Worm (Caenorhabditis elegans) whole organism, late embryonic: ENCODE data around the gene K02A6.2.
A peak's percentile ranks its signal among the peaks of the same experiment; 100 is the strongest.

ENCODE experiments used
- C08G9.2 ChIP-seq: sonication (generic microtip); optimal IDR thresholded peaks from 2 replicates; lab custom pipeline; 2016; ENCODE audit warnings: mild to moderate bottlenecking, missing genetic modification characterization, moderate library complexity, missing compliant biosample characterization
- C38D4.7 ChIP-seq: fragments of 200-800 bp; sonication (Bioruptor generic); optimal IDR thresholded peaks from 2 replicates; lab custom pipeline; 2018; ENCODE audit warnings: mild to moderate bottlenecking, missing genetic modification characterization, moderate library complexity, missing compliant biosample characterization
- K09A11.1 ChIP-seq: sonication (generic microtip); optimal IDR thresholded peaks from 2 replicates; lab custom pipeline; 2017; ENCODE audit warnings: antibody characterized with exemption, mild to moderate bottlenecking, missing genetic modification characterization, missing compliant biosample characterization; ENCODE audit not compliant: insufficient read depth
- Y22D7AL.16 ChIP-seq: sonication (generic microtip); optimal IDR thresholded peaks from 2 replicates; lab custom pipeline; 2016; ENCODE audit warnings: missing genetic modification characterization, missing compliant biosample characterization
- ahr-1 ChIP-seq: sonication (generic microtip); optimal IDR thresholded peaks from 2 replicates; lab custom pipeline; 2016; ENCODE audit warnings: missing genetic modification characterization, missing compliant biosample characterization
- ceh-18 ChIP-seq: sonication (generic microtip); optimal IDR thresholded peaks from 2 replicates; lab custom pipeline; 2016; ENCODE audit warnings: missing genetic modification characterization, missing compliant biosample characterization
- ceh-22 ChIP-seq: sonication (generic microtip); optimal IDR thresholded peaks from 2 replicates; lab custom pipeline; 2017; ENCODE audit warnings: missing biosample characterization, missing genetic modification characterization
- ceh-24 ChIP-seq: sonication (generic microtip); optimal IDR thresholded peaks from 2 replicates; lab custom pipeline; 2016; ENCODE audit warnings: mild to moderate bottlenecking, missing genetic modification characterization, missing compliant biosample characterization
- ceh-30 ChIP-seq: fragments of 150-350 bp; optimal IDR thresholded peaks from 2 replicates; lab custom pipeline; 2014; ENCODE audit warnings: missing biosample characterization, missing genetic modification characterization
- ceh-34 ChIP-seq: sonication (generic microtip); optimal IDR thresholded peaks from 2 replicates; lab custom pipeline; 2016; ENCODE audit warnings: mild to moderate bottlenecking, missing genetic modification characterization, missing compliant biosample characterization
- ceh-45 ChIP-seq: fragments of 200-800 bp; sonication (Bioruptor generic); IDR thresholded peaks from 2 replicates; pipeline ENCODE4 v1.3.6; 2022; ENCODE audit warnings: missing genetic modification reagents, missing genetic modification characterization, missing compliant biosample characterization
- ceh-48 ChIP-seq: sonication (generic microtip); optimal IDR thresholded peaks from 2 replicates; lab custom pipeline; 2016; ENCODE audit warnings: missing genetic modification characterization, inconsistent platforms, missing compliant biosample characterization
- ceh-6 ChIP-seq: fragments of 200-800 bp; sonication (Bioruptor generic); optimal IDR thresholded peaks from 2 replicates; lab custom pipeline; 2018; ENCODE audit warnings: mild to moderate bottlenecking, missing genetic modification characterization, missing compliant biosample characterization
- che-1 ChIP-seq: sonication (generic microtip); optimal IDR thresholded peaks from 2 replicates; lab custom pipeline; 2016; ENCODE audit warnings: mild to moderate bottlenecking, missing genetic modification characterization, missing compliant biosample characterization
- dmd-4 ChIP-seq: sonication (generic microtip); optimal IDR thresholded peaks from 2 replicates; lab custom pipeline; 2016; ENCODE audit warnings: borderline replicate concordance, missing genetic modification characterization, missing compliant biosample characterization
- dve-1 ChIP-seq: sonication (generic microtip); optimal IDR thresholded peaks from 2 replicates; lab custom pipeline; 2017; ENCODE audit warnings: antibody characterized with exemption, mild to moderate bottlenecking, missing genetic modification characterization, missing compliant biosample characterization
- elt-2 ChIP-seq: sonication (generic microtip); optimal IDR thresholded peaks from 2 replicates; lab custom pipeline; 2016; ENCODE audit warnings: missing genetic modification reagents, missing genetic modification characterization, missing compliant biosample characterization
- elt-4 ChIP-seq: sonication (generic microtip); optimal IDR thresholded peaks from 2 replicates; lab custom pipeline; 2016; ENCODE audit warnings: missing genetic modification characterization, missing compliant biosample characterization
- eyg-1 ChIP-seq: sonication (generic microtip); optimal IDR thresholded peaks from 2 replicates; lab custom pipeline; 2016; ENCODE audit warnings: missing genotype, missing genetic modification characterization, missing compliant biosample characterization
- fkh-10 ChIP-seq: fragments of 150-350 bp; optimal IDR thresholded peaks from 2 replicates; lab custom pipeline; 2014; ENCODE audit warnings: missing biosample characterization, missing genetic modification reagents, missing genetic modification characterization
- hlh-15 ChIP-seq: sonication (generic microtip); optimal IDR thresholded peaks from 2 replicates; lab custom pipeline; 2016; ENCODE audit warnings: missing genetic modification characterization, missing compliant biosample characterization
- hlh-30 ChIP-seq: sonication (generic microtip); optimal IDR thresholded peaks from 2 replicates; lab custom pipeline; 2017; ENCODE audit warnings: antibody characterized with exemption, missing genetic modification characterization, missing compliant biosample characterization; ENCODE audit not compliant: insufficient read depth
- lin-11 ChIP-seq: fragments of 200-800 bp; sonication (Bioruptor generic); optimal IDR thresholded peaks from 2 replicates; lab custom pipeline; 2018; ENCODE audit warnings: mild to moderate bottlenecking, missing genetic modification characterization, missing compliant biosample characterization
- nhr-11 ChIP-seq: fragments of 150-350 bp; optimal IDR thresholded peaks from 2 replicates; lab custom pipeline; 2014; ENCODE audit warnings: missing biosample characterization, missing genetic modification characterization
- nhr-232 ChIP-seq: sonication (generic microtip); optimal IDR thresholded peaks from 2 replicates; lab custom pipeline; 2016; ENCODE audit warnings: missing genetic modification characterization, missing compliant biosample characterization
- npax-4 ChIP-seq: sonication (generic microtip); optimal IDR thresholded peaks from 2 replicates; lab custom pipeline; 2016; ENCODE audit warnings: missing genetic modification characterization, missing compliant biosample characterization
- odd-2 ChIP-seq: sonication (generic microtip); optimal IDR thresholded peaks from 2 replicates; lab custom pipeline; 2017; ENCODE audit warnings: antibody characterized with exemption, mild to moderate bottlenecking, missing genetic modification characterization, missing compliant biosample characterization
- pag-3 ChIP-seq: sonication (generic microtip); optimal IDR thresholded peaks from 2 replicates; lab custom pipeline; 2016; ENCODE audit warnings: missing compliant biosample characterization, missing genetic modification characterization, borderline replicate concordance
- pat-9 ChIP-seq: fragments of 200-800 bp; sonication (Bioruptor generic); optimal IDR thresholded peaks from 2 replicates; lab custom pipeline; 2018; ENCODE audit warnings: mild to moderate bottlenecking, missing genetic modification characterization, moderate library complexity, missing compliant biosample characterization
- pax-1 ChIP-seq: fragments of 150-350 bp; optimal IDR thresholded peaks from 2 replicates; lab custom pipeline; 2014; ENCODE audit warnings: missing biosample characterization, missing genetic modification characterization
- pha-2 ChIP-seq: sonication (generic microtip); optimal IDR thresholded peaks from 2 replicates; lab custom pipeline; 2017; ENCODE audit warnings: mild to moderate bottlenecking, missing genetic modification characterization, missing compliant biosample characterization
- pqm-1 ChIP-seq: sonication (generic microtip); optimal IDR thresholded peaks from 2 replicates; lab custom pipeline; 2016; ENCODE audit warnings: missing genetic modification characterization, missing compliant biosample characterization
- sdc-2 ChIP-seq: sonication (generic microtip); optimal IDR thresholded peaks from 2 replicates; lab custom pipeline; 2016; ENCODE audit warnings: missing genotype, missing genetic modification characterization, missing compliant biosample characterization
- sox-2 ChIP-seq: fragments of 200-800 bp; sonication (Bioruptor generic); IDR thresholded peaks from 2 replicates; pipeline ENCODE4 v1.3.6; 2022; ENCODE audit warnings: missing genetic modification reagents, missing genetic modification characterization, missing compliant biosample characterization
- sox-4 ChIP-seq: sonication (generic microtip); optimal IDR thresholded peaks from 2 replicates; lab custom pipeline; 2017; ENCODE audit warnings: mild to moderate bottlenecking, missing genetic modification characterization, inconsistent platforms, missing compliant biosample characterization
- tbx-2 ChIP-seq: sonication (generic microtip); optimal IDR thresholded peaks from 2 replicates; lab custom pipeline; 2016; ENCODE audit warnings: missing genetic modification characterization, missing compliant biosample characterization
- unc-55 ChIP-seq: sonication (generic microtip); optimal IDR thresholded peaks from 2 replicates; lab custom pipeline; 2017; ENCODE audit warnings: missing biosample characterization, missing genetic modification reagents, missing genetic modification characterization
- zip-5 ChIP-seq: sonication (generic microtip); optimal IDR thresholded peaks from 2 replicates; lab custom pipeline; 2016; ENCODE audit warnings: missing genetic modification characterization, missing compliant biosample characterization
- ztf-16 ChIP-seq: sonication (generic microtip); optimal IDR thresholded peaks from 2 replicates; lab custom pipeline; 2017; ENCODE audit warnings: missing genetic modification characterization, missing compliant biosample characterization

Gene K02A6.2

DNA sequence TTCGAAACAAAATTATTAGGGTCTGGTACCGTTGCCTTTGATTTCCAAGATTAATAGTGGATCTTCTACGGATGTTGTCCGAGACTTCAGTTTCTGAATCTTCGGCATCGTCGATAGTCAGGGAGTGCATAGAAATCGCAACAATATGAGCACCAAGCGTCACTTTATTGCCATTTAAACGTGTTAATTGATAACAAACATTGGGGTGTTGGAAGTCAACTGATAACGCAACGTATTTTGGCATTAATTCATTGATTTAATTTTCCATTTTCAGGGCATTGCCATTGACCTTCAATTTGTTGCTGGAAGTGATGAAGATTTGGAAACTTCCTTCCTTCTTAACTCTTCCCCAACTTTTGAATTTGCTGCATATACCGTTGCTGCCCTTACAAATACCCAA lies 21.3 kb upstream of the K02A6.2 start, which contains the start of gene kqt-2:
Gene kqt-2, minus strand, starts transcription at position 244 of the 400 bp plus-strand sequence.
- TF ChIP-seq elt-4 = no peak
- TF ChIP-seq elt-2 (tag; lab: Kevin White, UChicago) = peak; percentile 46

DNA sequence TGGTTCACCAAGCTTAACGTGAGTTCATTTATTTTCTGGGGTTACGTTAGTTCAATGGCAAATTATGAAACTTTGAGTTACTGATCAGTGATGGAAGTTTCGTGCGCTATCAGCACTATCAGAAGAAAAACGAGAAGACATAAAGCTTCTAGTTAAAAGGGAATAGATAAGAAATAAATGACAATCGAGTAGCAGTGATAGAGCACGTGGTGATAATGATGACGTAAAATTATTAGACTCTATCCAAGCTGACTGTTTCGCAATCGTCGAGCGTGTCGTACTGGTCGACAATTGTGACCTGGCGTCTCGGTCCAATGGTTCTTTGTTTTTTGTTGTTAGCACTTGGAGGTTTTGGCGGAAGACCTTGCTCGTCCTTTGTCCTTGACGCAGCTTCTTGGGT lies 18.3 kb upstream of the K02A6.2 start:
- TF ChIP-seq ceh-18 (tag; lab: Kevin White, UChicago) (no peak), elt-2 (tag; lab: Kevin White, UChicago) (peak; percentile 58)

ce11 chrX:8241906-8242305 lies 17.1 kb upstream of the K02A6.2 start, which contains the start of gene endu-2:
Gene endu-2, plus strand, starts transcription at chrX:8242301.
- TF ChIP-seq C08G9.2 (tag; lab: Kevin White, UChicago) (no peak), hlh-30 (no peak), ceh-6 (GFP tag; lab: Kevin White, UChicago) (no peak), K09A11.1 (tag; lab: Kevin White, UChicago) (no peak), C38D4.7 (no peak), zip-5 (tag; lab: Kevin White, UChicago) (no peak), fkh-10 (GFP tag; lab: Kevin White, UChicago) (no peak), elt-2 (tag; lab: Kevin White, UChicago) (no peak), pag-3 (tag; lab: Kevin White, UChicago) (no peak), tbx-2 (tag; lab: Kevin White, UChicago) (no peak), pax-1 (tag; lab: Kevin White, UChicago) (no peak), ceh-34 (tag; lab: Kevin White, UChicago) (no peak), Y22D7AL.16 (tag; lab: Kevin White, UChicago) (no peak), pha-2 (tag; lab: Kevin White, UChicago) (no peak), nhr-232 (tag; lab: Kevin White, UChicago) (no peak), npax-4 (no peak)

DNA sequence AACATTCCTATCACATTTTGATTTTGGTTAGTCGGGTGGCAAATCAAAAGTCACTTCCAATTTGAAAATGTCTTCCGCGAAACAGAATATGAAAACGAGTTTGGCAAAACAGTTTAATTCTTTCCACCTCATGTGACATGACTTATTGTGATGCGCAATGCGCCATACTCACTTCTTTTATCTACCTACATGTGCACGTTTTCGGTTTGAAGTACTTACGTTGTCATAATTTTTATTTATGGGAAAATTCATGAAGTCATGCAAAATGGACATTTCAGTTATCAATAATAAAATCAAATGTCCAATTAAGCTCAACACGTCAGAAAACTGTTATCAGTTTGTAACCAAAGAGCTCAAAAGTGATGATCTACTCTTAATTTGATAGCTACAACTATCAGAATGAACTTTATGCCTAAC lies 13.8 kb upstream of the K02A6.2 start:
- TF ChIP-seq dve-1 (peak; percentile 10), C08G9.2 (tag; lab: Kevin White, UChicago) (no peak)

DNA sequence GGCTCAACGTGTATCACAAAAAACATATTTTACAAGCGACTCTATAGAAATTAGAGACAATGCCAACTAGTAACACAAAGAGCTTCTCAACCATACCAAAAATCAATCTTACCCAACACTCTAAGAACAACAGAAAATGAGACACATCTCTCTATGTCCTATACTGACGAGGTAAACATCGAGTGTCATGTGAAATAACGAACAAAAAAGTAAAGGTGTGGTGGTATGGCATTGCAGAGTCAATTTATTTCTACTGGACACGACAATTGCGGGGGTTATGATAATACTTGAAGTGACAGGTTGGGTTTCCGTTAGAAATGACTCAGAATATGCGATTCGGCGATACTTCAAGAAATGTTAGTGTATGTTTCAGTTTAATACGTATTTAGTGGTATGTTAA lies 11.7 kb upstream of the K02A6.2 start:
- TF ChIP-seq pat-9 = no peak
- TF ChIP-seq ztf-16 (tag; lab: Kevin White, UChicago) = no peak
- TF ChIP-seq ceh-22 (tag; lab: Kevin White, UChicago) = no peak
- TF ChIP-seq lin-11 (tag; lab: Kevin White, UChicago) = no peak
- TF ChIP-seq eyg-1 (tag; lab: Kevin White, UChicago) = no peak
- TF ChIP-seq hlh-15 (tag; lab: Kevin White, UChicago) = no peak
- no peak for TF ChIP-seq ceh-45 (GFP tag; lab: Robert Waterston, UW)

DNA sequence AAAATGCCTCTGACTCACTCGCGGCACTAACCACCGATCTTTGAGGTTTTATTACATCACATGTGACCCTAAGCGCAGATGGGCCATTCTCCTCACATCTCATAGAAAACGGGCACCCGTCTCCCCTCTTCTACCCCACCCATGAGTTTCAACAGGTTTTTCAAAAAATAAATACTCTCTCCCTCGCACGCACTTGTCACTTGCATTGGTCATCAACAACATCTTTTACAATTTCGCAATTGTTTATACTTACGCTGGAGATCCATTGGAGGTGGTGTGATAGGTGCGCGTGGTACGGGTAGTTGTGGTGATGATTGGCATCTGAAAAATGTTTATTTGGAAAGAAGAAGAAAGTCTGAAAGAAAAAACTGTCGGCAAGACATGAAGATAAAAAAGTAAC lies 11.2 kb upstream of the K02A6.2 start, which contains the start of gene M60.4:
Gene M60.4, minus strand, starts transcription at position 321 of the 400 bp plus-strand sequence.
- TF ChIP-seq ceh-34 (tag; lab: Kevin White, UChicago) = no peak
- TF ChIP-seq hlh-30 = peak; percentile 49
- TF ChIP-seq unc-55 = peak; percentile 37
- no peak for TF ChIP-seq dmd-4
- TF ChIP-seq nhr-11 (tag; lab: Kevin White, UChicago) = no peak
- no peak for TF ChIP-seq pqm-1 (tag; lab: Kevin White, UChicago)
- no peak for TF ChIP-seq nhr-232 (tag; lab: Kevin White, UChicago)
- no peak for TF ChIP-seq npax-4
- TF ChIP-seq K09A11.1 (tag; lab: Kevin White, UChicago) = no peak
- no peak for TF ChIP-seq ceh-48 (tag; lab: Kevin White, UChicago)
- TF ChIP-seq tbx-2 (tag; lab: Kevin White, UChicago) = peak; percentile 26
- TF ChIP-seq pax-1 (tag; lab: Kevin White, UChicago) = no peak
- TF ChIP-seq che-1 (tag; lab: Kevin White, UChicago) = no peak
- no peak for TF ChIP-seq sdc-2 (tag; lab: Kevin White, UChicago)
- no peak for TF ChIP-seq sox-4 (tag; lab: Kevin White, UChicago)
- TF ChIP-seq sox-2 (GFP tag; lab: Robert Waterston, UW) = no peak
- no peak for TF ChIP-seq pag-3 (tag; lab: Kevin White, UChicago)
- no peak for TF ChIP-seq lin-11 (tag; lab: Kevin White, UChicago)
- TF ChIP-seq ceh-30 (tag; lab: Kevin White, UChicago) = no peak
- no peak for TF ChIP-seq odd-2 (tag; lab: Kevin White, UChicago)
- TF ChIP-seq ceh-18 (tag; lab: Kevin White, UChicago) = peak; percentile 43
- no peak for TF ChIP-seq ceh-24 (tag; lab: Kevin White, UChicago)
- TF ChIP-seq ceh-45 (GFP tag; lab: Robert Waterston, UW) = no peak
- no peak for TF ChIP-seq ahr-1
